Worm (Caenorhabditis elegans): ENCODE measurements around the gene T04G9.7.

Gene T04G9.7

DNA sequence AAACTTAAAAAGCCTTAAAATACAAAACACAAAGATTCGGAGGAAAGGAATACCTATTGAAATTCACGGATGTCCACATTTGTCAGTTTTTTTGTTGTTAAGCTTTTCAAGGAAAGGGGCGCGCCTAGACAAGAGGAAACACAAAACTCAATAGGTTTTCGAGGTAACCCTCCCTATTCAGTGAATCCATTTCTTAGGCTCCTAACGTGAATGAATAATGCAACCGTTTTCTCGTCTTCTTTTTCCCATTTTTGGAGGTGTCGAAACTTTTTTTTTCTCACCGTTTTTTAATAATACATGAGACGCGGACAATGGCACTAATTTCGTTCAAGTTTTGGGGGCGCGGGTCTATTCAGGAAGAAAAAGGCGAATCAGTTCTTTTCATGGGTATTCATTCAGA, 33.6 kb upstream of the T04G9.7 start:
- no peak for TF ChIP-seq dox-1 (GFP tag; IDR thresholded peaks at IDR 0.05)
- TF ChIP-seq ztf-18 (tag; optimal IDR thresholded peaks at IDR 0.05), result no peak
- no peak for TF ChIP-seq madf-10 (tag; optimal IDR thresholded peaks at IDR 0.05)
- no peak for TF ChIP-seq nhr-80 (tag; optimal IDR thresholded peaks at IDR 0.05)
- no peak for TF ChIP-seq ceh-27 (GFP tag; optimal IDR thresholded peaks at IDR 0.05)
- no peak for TF ChIP-seq F52B5.7 (tag; optimal IDR thresholded peaks at IDR 0.05)
- no peak for TF ChIP-seq sptf-2 (GFP tag; optimal IDR thresholded peaks at IDR 0.05)
- no peak for TF ChIP-seq ceh-91 (GFP tag; IDR thresholded peaks at IDR 0.05)
- TF ChIP-seq hlh-12 (tag; optimal IDR thresholded peaks at IDR 0.05), result no peak
- TF ChIP-seq dpl-1 (GFP tag; optimal IDR thresholded peaks at IDR 0.05), result no peak
- TF ChIP-seq nhr-179 (tag; optimal IDR thresholded peaks at IDR 0.05), result no peak
- no peak for TF ChIP-seq Y67H2A.10 (GFP tag; conservative IDR thresholded peaks at IDR 0.05)
- no peak for TF ChIP-seq tbp1 (GFP tag; optimal IDR thresholded peaks at IDR 0.05)
- no peak for TF ChIP-seq sdz-38 (tag; optimal IDR thresholded peaks at IDR 0.05)
- TF ChIP-seq ceh-58 (GFP tag; IDR thresholded peaks at IDR 0.05), result no peak
- TF ChIP-seq F37B4.10 (GFP tag; IDR thresholded peaks at IDR 0.05), result no peak
- no peak for TF ChIP-seq efl-1 (GFP tag; optimal IDR thresholded peaks at IDR 0.05)
- TF ChIP-seq unc-130 (GFP tag; optimal IDR thresholded peaks at IDR 0.05), result no peak

DNA sequence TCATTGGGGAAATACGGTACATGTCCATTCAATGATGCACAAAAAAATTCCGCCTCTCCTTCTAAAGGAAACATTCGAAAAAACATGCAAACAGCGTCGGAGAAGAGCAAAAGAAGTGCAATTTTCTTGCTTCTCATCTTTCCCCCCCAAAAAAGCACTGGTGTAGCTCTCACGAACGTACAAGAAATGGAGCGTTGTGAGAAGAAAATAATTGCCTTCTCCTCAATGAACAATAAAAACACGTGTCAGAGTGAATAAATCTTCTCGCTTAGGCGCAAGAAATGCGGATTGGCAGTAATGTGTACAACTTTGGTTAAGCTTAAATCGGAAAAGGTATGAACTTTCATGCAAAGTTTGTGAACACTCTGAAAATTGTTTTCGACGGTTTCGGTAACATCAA, 22.3 kb upstream of the T04G9.7 start:
- TF ChIP-seq ztf-18 (tag; optimal IDR thresholded peaks at IDR 0.05), result no peak
- TF ChIP-seq unc-130 (GFP tag; optimal IDR thresholded peaks at IDR 0.05), result no peak
- no peak for TF ChIP-seq Y53F4B.3 (GFP tag; IDR thresholded peaks at IDR 0.05)
- no peak for TF ChIP-seq F23B12.7 (tag; optimal IDR thresholded peaks at IDR 0.05; ENCODE audit: insufficient read depth)
- no peak for TF ChIP-seq xnd-1 (tag; optimal IDR thresholded peaks at IDR 0.05)
- TF ChIP-seq ztf-22 (GFP tag; optimal IDR thresholded peaks at IDR 0.05), result no peak
- TF ChIP-seq Y56A3A.18 (GFP tag; IDR thresholded peaks at IDR 0.05), result no peak
- no peak for TF ChIP-seq aptf-2 (GFP tag; conservative IDR thresholded peaks at IDR 0.05)
- no peak for TF ChIP-seq F52B5.7 (tag; optimal IDR thresholded peaks at IDR 0.05)
- no peak for TF ChIP-seq rec-8 (tag; optimal IDR thresholded peaks at IDR 0.05)
- no peak for TF ChIP-seq ztf-28 (GFP tag; IDR thresholded peaks at IDR 0.05)
- no peak for TF ChIP-seq unc-62 (GFP tag; optimal IDR thresholded peaks at IDR 0.05)
- no peak for TF ChIP-seq tlf-1 (GFP tag; optimal IDR thresholded peaks at IDR 0.05)
- no peak for TF ChIP-seq tbx-9 (tag; optimal IDR thresholded peaks at IDR 0.05; ENCODE audit: borderline replicate concordance)
- TF ChIP-seq lin-40 (tag; optimal IDR thresholded peaks at IDR 0.05), result no peak
- no peak for TF ChIP-seq madf-6 (GFP tag; IDR thresholded peaks at IDR 0.05)
- TF ChIP-seq egl-18 (GFP tag; IDR thresholded peaks at IDR 0.05), result no peak
- no peak for TF ChIP-seq fkh-3 (tag; optimal IDR thresholded peaks at IDR 0.05)
- no peak for TF ChIP-seq ceh-40 (GFP tag; IDR thresholded peaks at IDR 0.05)

DNA sequence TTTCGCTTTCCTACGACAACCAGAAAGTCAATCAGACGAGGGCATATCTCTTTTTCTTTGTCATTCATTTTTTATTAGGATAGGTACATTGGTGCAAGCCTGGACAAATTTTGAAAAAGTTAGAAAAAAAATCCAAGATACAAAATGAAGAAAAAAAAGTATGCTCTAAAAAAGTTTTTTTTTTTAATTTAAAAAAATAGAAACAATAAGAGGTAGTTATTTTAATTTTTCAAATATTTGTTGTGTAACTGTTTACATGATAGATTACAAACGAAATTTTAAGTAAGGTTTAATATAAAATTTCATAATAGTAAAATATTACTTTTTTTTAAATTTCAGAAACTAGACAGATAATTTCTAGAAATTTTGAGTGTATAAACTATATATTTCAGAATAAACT, 11.0 kb upstream of the T04G9.7 start, which contains the start of gene aex-3:
Gene aex-3 (minus strand): TSS at position 101 of the 400 bp plus-strand sequence.
- TF ChIP-seq dpl-1 (GFP tag; optimal IDR thresholded peaks at IDR 0.05) (no peak), Y79H2A.3 (GFP tag; conservative IDR thresholded peaks at IDR 0.05) (no peak), zfh-2 (GFP tag; conservative IDR thresholded peaks at IDR 0.05) (no peak), ceh-100 (GFP tag; IDR thresholded peaks at IDR 0.05) (no peak), lin-40 (tag; optimal IDR thresholded peaks at IDR 0.05) (no peak), pha-4 (tag; optimal IDR thresholded peaks at IDR 0.05) (no peak), T26A5.8 (tag; optimal IDR thresholded peaks at IDR 0.05) (no peak), F22D6.2 (tag; optimal IDR thresholded peaks at IDR 0.05) (no peak)
